Fruit fly (Drosophila melanogaster) Kc167 (cell line): Measurements from ENCODE around the gene CG18814.

Experiments used
- Myc ChIP-seq: fragments of >200 bp; optimal IDR thresholded peaks from 2 replicates; lab custom pipeline; 2017; ENCODE audit warnings: missing external identifiers
- insv ChIP-seq: fragments of >200 bp; optimal IDR thresholded peaks from 3 replicates; lab custom pipeline; 2018; ENCODE audit warnings: missing external identifiers
- psq ChIP-seq: fragments of >200 bp; optimal IDR thresholded peaks from 2 replicates; lab custom pipeline; 2017; ENCODE audit warnings: missing external identifiers
- ttk ChIP-seq: sonication (Bioruptor generic); optimal IDR thresholded peaks from 2 replicates; lab custom pipeline; 2017; ENCODE audit warnings: missing external identifiers

DNA sequence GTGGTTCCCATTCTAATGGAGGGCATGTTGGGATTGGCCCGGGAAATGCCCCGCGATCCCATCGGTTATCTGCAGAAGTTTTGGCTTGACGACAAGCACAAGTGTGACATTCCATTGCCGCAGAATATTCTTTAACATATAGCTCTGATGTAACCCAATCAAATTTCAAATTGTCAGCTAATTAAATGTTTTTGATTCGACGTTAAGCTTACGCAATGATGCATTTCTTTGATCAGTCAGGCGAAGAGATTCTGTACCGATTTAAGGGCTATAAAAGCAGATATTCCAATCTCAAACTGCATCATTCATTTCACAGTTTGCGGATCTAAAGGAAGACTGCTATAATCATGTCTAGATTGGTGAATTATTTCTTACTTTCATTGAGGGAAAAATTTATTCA, 38.0 kb upstream of the CG18814 start, which contains the start of gene retinin:
- TF ChIP-seq psq (no peak), Myc (lab: Kevin White, UChicago) (no peak), insv (lab: Kevin White, UChicago) (no peak), ttk (lab: Kevin White, UChicago) (no peak)
